Worm (Caenorhabditis elegans) whole organism, midembryonic: Measurements from ENCODE around the gene sru-9.

Experiments
- flt-1 ChIP-seq: fragments of 200-800 bp; sonication (Bioruptor generic); IDR thresholded peaks from 2 replicates; pipeline ENCODE4 v1.3.6; 2022; ENCODE audit warnings: missing genetic modification characterization, missing compliant biosample characterization
- ref-1 ChIP-seq: fragments of 200-800 bp; sonication (Bioruptor generic); conservative IDR thresholded peaks from 2 replicates; pipeline ENCODE4 v1.3.6; 2022; ENCODE audit warnings: missing genetic modification reagents, missing genetic modification characterization, missing compliant biosample characterization

DNA sequence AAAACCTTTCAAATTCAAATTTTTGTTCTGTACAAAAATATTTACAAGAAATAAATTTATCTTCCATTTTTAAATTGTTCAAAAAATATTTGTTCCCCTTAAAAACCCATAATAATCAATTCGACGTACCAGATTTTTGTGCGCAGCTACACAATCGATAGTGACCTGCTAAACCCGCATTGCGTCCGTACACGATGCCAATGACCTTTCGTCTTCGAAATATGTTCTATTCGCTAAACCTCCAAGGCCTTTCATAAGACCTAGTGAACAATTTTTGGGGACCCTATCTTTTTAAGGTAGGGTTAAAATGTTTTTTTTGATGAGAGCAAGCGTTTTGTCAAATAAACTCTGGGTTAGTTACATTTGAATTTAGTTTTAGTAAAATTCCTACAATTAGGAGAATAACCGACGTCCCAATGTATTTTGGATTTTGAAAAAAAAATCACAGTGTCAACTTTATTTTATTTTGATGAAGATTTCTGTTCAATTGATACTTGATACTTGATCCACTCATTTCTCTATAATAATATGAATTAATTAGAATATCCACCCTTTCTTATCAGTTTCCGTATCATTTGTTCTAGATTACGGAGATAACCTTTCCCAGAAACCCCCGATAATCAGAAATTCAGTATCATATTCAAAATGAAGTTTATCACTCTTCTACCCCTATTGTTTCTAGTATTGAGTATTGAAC lies 13.3 kb downstream of the sru-9 start, which contains the start of gene Y45F10B.59:
- TF ChIP-seq flt-1 (GFP tag; lab: Robert Waterston, UW) (no peak), ref-1 (GFP tag; lab: Robert Waterston, UW) (no peak)
